Worm (Caenorhabditis elegans): ENCODE measurements around the gene B0035.18.

Gene B0035.18

ce11 chrIV:11337021-11337420 lies 16.9 kb downstream of the B0035.18 start, which contains the start of gene F54E12.2 (continued):
- no peak for TF ChIP-seq let-607 (tag; optimal IDR thresholded peaks at IDR 0.05)
- TF ChIP-seq bed-1 (GFP tag; IDR thresholded peaks at IDR 0.05): no peak
- TF ChIP-seq somi-1 (GFP tag; optimal IDR thresholded peaks at IDR 0.05): no peak
- peak; percentile 65 for TF ChIP-seq F49E8.2 (tag; optimal IDR thresholded peaks at IDR 0.05; ENCODE audit: insufficient read depth)
- no peak for TF ChIP-seq ets-4 (GFP tag; optimal IDR thresholded peaks at IDR 0.05)
- TF ChIP-seq mel-28 (tag; optimal IDR thresholded peaks at IDR 0.05; ENCODE audit: borderline replicate concordance): no peak
- TF ChIP-seq attf-5 (GFP tag; optimal IDR thresholded peaks at IDR 0.05): no peak
- TF ChIP-seq T26A5.8 (tag; optimal IDR thresholded peaks at IDR 0.05): no peak
- peak; percentile 7 for TF ChIP-seq F23B12.7 (tag; optimal IDR thresholded peaks at IDR 0.05; ENCODE audit: insufficient read depth)
- no peak for TF ChIP-seq ceh-27 (GFP tag; optimal IDR thresholded peaks at IDR 0.05)
- TF ChIP-seq hmg-20 (GFP tag; IDR thresholded peaks at IDR 0.05): no peak
- peak; percentile 68 for TF ChIP-seq tbp1 (GFP tag; optimal IDR thresholded peaks at IDR 0.05)
- TF ChIP-seq nhr-179 (tag; optimal IDR thresholded peaks at IDR 0.05): no peak
- no peak for TF ChIP-seq zfh-2 (GFP tag; conservative IDR thresholded peaks at IDR 0.05)
- TF ChIP-seq ztf-26 (tag; optimal IDR thresholded peaks at IDR 0.05): no peak
- TF ChIP-seq unc-130 (GFP tag; optimal IDR thresholded peaks at IDR 0.05): peak; percentile 90
- TF ChIP-seq egrh-3 (GFP tag; IDR thresholded peaks at IDR 0.05): no peak
- TF ChIP-seq hlh-12 (tag; optimal IDR thresholded peaks at IDR 0.05): no peak
- TF ChIP-seq nhr-27 (tag; optimal IDR thresholded peaks at IDR 0.05): no peak
- TF ChIP-seq atf-7 (tag; optimal IDR thresholded peaks at IDR 0.05): no peak
- no peak for TF ChIP-seq ztf-22 (GFP tag; optimal IDR thresholded peaks at IDR 0.05)
- TF ChIP-seq nfyb-1 (GFP tag; IDR thresholded peaks at IDR 0.05): no peak
- peak; percentile 99 for TF ChIP-seq madf-6 (GFP tag; IDR thresholded peaks at IDR 0.05)
- peak; percentile 88; the same call in 1 of the 2 replicates for TF ChIP-seq F39B2.1 (GFP tag; IDR thresholded peaks at IDR 0.05)
- TF ChIP-seq F22D6.2 (tag; optimal IDR thresholded peaks at IDR 0.05): no peak
- TF ChIP-seq akir-1 (GFP tag; optimal IDR thresholded peaks at IDR 0.05): no peak
- TF ChIP-seq xnd-1 (tag; optimal IDR thresholded peaks at IDR 0.05): peak; percentile 95
- peak; percentile 94 for TF ChIP-seq snpc-3.4 (tag; optimal IDR thresholded peaks at IDR 0.05)
- no peak for TF ChIP-seq ccch-3 (GFP tag; optimal IDR thresholded peaks at IDR 0.05)
- TF ChIP-seq zim-3 (tag; optimal IDR thresholded peaks at IDR 0.05): no peak
- TF ChIP-seq K11D2.4 (GFP tag; IDR thresholded peaks at IDR 0.05): no peak
- TF ChIP-seq bed-2 (GFP tag; IDR thresholded peaks at IDR 0.05): no peak
- no peak for TF ChIP-seq aptf-3 (GFP tag; IDR thresholded peaks at IDR 0.05)
- no peak for TF ChIP-seq lsy-27 (tag; optimal IDR thresholded peaks at IDR 0.05; ENCODE audit: borderline replicate concordance, insufficient read depth)
- TF ChIP-seq nfya-1 (tag; optimal IDR thresholded peaks at IDR 0.05; ENCODE audit: borderline replicate concordance, insufficient read depth): no peak
- TF ChIP-seq unc-62 (GFP tag; optimal IDR thresholded peaks at IDR 0.05): no peak
- TF ChIP-seq ztf-18 (tag; optimal IDR thresholded peaks at IDR 0.05): no peak
- TF ChIP-seq hlh-26 (GFP tag; conservative IDR thresholded peaks at IDR 0.05): no peak
- TF ChIP-seq him-1 (tag; optimal IDR thresholded peaks at IDR 0.05): no peak
- no peak for TF ChIP-seq egl-18 (GFP tag; IDR thresholded peaks at IDR 0.05)
- peak; percentile 30; the same call in 1 of the 2 replicates for TF ChIP-seq ekl-4 (GFP tag; IDR thresholded peaks at IDR 0.05)
- TF ChIP-seq C17E4.6 (GFP tag; IDR thresholded peaks at IDR 0.05): peak; percentile 65; the same call in 1 of the 2 replicates
- no peak for TF ChIP-seq ama-1 (optimal IDR thresholded peaks at IDR 0.05)
- TF ChIP-seq ama-1 (GFP tag; optimal IDR thresholded peaks at IDR 0.05): no peak
- TF ChIP-seq aptf-2 (GFP tag; conservative IDR thresholded peaks at IDR 0.05): 0 out of 2 replicates have a peak, but pooled peaks have one; percentile 48
- peak; percentile 99 for TF ChIP-seq F33H1.4 (GFP tag; IDR thresholded peaks at IDR 0.05)
- TF ChIP-seq mxl-1 (tag; optimal IDR thresholded peaks at IDR 0.05): no peak
- TF ChIP-seq mcd-1 (GFP tag; IDR thresholded peaks at IDR 0.05): peak; percentile 57; the same call in 1 of the 2 replicates
- TF ChIP-seq B0035.1 (tag; optimal IDR thresholded peaks at IDR 0.05): no peak
